Fruit fly (Drosophila melanogaster): ENCODE data around the gene CG17027.

DNA sequence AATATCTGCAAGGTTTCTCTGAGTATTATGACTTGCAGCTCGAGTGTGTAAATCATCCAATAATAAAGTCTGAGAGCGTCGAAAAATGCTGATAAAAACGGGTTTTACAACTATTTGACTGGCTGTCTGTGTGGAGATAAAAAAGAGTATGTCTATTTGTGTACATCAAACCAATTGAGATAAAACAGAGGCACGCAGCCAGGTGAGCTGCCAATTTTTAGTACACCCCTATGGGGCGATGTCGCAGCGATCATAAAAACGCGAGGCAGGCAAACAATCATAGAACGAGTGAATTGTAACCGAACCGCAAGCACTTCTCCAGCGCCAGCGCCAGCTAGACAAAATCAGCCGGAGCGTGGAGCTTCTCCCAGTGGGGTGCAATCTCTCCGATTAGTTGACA lies at the start of gene CG17027:
- TF ChIP-seq Eip75B (GFP tag; optimal IDR thresholded peaks at IDR 0.05), result no peak
- no peak for TF ChIP-seq acj6 (GFP tag; optimal IDR thresholded peaks at IDR 0.05)
- no peak for TF ChIP-seq Sox15 (GFP tag; optimal IDR thresholded peaks at IDR 0.05)
- no peak for TF ChIP-seq fd59A (GFP tag; optimal IDR thresholded peaks at IDR 0.05)
- no peak for TF ChIP-seq fd85E (GFP tag; optimal IDR thresholded peaks at IDR 0.05)
- no peak for TF ChIP-seq Sox14 (GFP tag; optimal IDR thresholded peaks at IDR 0.05)
- TF ChIP-seq dac (GFP tag; optimal IDR thresholded peaks at IDR 0.05), result no peak
- TF ChIP-seq Hr4 (GFP tag; optimal IDR thresholded peaks at IDR 0.05), result no peak
- no peak for TF ChIP-seq CG8319 (GFP tag; optimal IDR thresholded peaks at IDR 0.05)
- TF ChIP-seq CG6854 (GFP tag; optimal IDR thresholded peaks at IDR 0.05), result no peak
- no peak for TF ChIP-seq CG16779 (tag; optimal IDR thresholded peaks at IDR 0.05)

Data from whole organism, prepupa.